Fruit fly (Drosophila melanogaster) whole organism, embryonic: Measurements from ENCODE around the gene CRAT.

Experiments used
- BEAF-32 ChIP-seq: fragments of 200-800 bp; sonication (Bioruptor generic); optimal IDR thresholded peaks from 3 replicates; lab custom pipeline; 2017; ENCODE audit warnings: missing biosample characterization, missing genetic modification characterization, mild to moderate bottlenecking, moderate library complexity, missing genetic modification reagents
- CG10654 ChIP-seq: fragments of 200-800 bp; sonication (Bioruptor generic); optimal IDR thresholded peaks from 2 replicates; lab custom pipeline; 2016; ENCODE audit warnings: missing biosample characterization, missing genetic modification characterization
- CG10959 ChIP-seq: fragments of 200-800 bp; sonication (Bioruptor generic); IDR thresholded peaks from 2 replicates; pipeline ENCODE4 v1.3.6; 2022; ENCODE audit warnings: missing biosample characterization, missing genetic modification characterization
- CG13123 ChIP-seq: fragments of 200-800 bp; sonication (Bioruptor generic); optimal IDR thresholded peaks from 2 replicates; lab custom pipeline; 2016; ENCODE audit warnings: missing biosample characterization, missing genetic modification characterization
- CG14014 ChIP-seq: fragments of 200-800 bp; sonication (Bioruptor generic); IDR thresholded peaks from 2 replicates; pipeline ENCODE4 v1.3.6; 2022; ENCODE audit warnings: missing biosample characterization, missing genetic modification characterization
- CG14667 ChIP-seq: fragments of 200-800 bp; sonication (Bioruptor generic); IDR thresholded peaks from 2 replicates; pipeline ENCODE4 v1.3.6; 2022; ENCODE audit warnings: missing biosample characterization, missing genetic modification characterization
- CG1602 ChIP-seq: fragments of 200-800 bp; sonication (Bioruptor generic); optimal IDR thresholded peaks from 3 replicates; lab custom pipeline; 2016; ENCODE audit warnings: missing biosample characterization, missing genetic modification characterization
- CG16779 ChIP-seq: fragments of 200-800 bp; sonication (Bioruptor generic); IDR thresholded peaks from 2 replicates; pipeline ENCODE4 v1.3.6; 2022; ENCODE audit warnings: missing biosample characterization, missing genetic modification characterization
- CG17385 ChIP-seq: fragments of 200-800 bp; sonication (Bioruptor generic); optimal IDR thresholded peaks from 3 replicates; lab custom pipeline; 2018; ENCODE audit warnings: missing biosample characterization, mild to moderate bottlenecking, missing genetic modification characterization
- CG18599 ChIP-seq: fragments of 200-800 bp; sonication (Bioruptor generic); optimal IDR thresholded peaks from 3 replicates; lab custom pipeline; 2017; ENCODE audit warnings: missing biosample characterization, missing genetic modification characterization, mild to moderate bottlenecking, moderate library complexity, missing genetic modification reagents
- CG18619 ChIP-seq: fragments of 200-800 bp; sonication (Bioruptor generic); optimal IDR thresholded peaks from 3 replicates; lab custom pipeline; 2017; ENCODE audit warnings: missing biosample characterization, mild to moderate bottlenecking, missing genetic modification characterization
- CG2116 ChIP-seq: fragments of 200-800 bp; sonication (Bioruptor generic); optimal IDR thresholded peaks from 3 replicates; lab custom pipeline; 2018; ENCODE audit warnings: missing biosample characterization, mild to moderate bottlenecking, missing genetic modification characterization
- CG2129 ChIP-seq: fragments of 200-800 bp; sonication (Bioruptor generic); IDR thresholded peaks from 2 replicates; pipeline ENCODE4 v1.3.6; 2022; ENCODE audit warnings: missing biosample characterization, missing genetic modification characterization; ENCODE audit not compliant: partially characterized antibody
- CG34224 ChIP-seq: fragments of 200-800 bp; sonication (Bioruptor generic); IDR thresholded peaks from 3 replicates; pipeline ENCODE4 v1.3.6; 2022; ENCODE audit warnings: missing biosample characterization, missing genetic modification characterization; ENCODE audit not compliant: partially characterized antibody
- CG4282 ChIP-seq: fragments of 200-800 bp; sonication (Bioruptor generic); optimal IDR thresholded peaks from 2 replicates; lab custom pipeline; 2016; ENCODE audit warnings: missing biosample characterization, missing genetic modification characterization
- CG4404 ChIP-seq: fragments of 200-800 bp; sonication (Bioruptor generic); IDR thresholded peaks from 2 replicates; pipeline ENCODE4 v1.3.6; 2022; ENCODE audit warnings: missing biosample characterization, missing genetic modification characterization
- CG6689 ChIP-seq: fragments of 200-800 bp; sonication (Bioruptor generic); IDR thresholded peaks from 2 replicates; pipeline ENCODE4 v1.3.6; 2022; ENCODE audit warnings: missing biosample characterization, missing genetic modification characterization
- CG7928 ChIP-seq: fragments of 200-800 bp; sonication (Bioruptor generic); optimal IDR thresholded peaks from 2 replicates; lab custom pipeline; 2017; ENCODE audit warnings: missing biosample characterization, mild to moderate bottlenecking, missing genetic modification characterization
- CG8924 ChIP-seq: fragments of 200-800 bp; optimal IDR thresholded peaks from 3 replicates; lab custom pipeline; 2019; ENCODE audit warnings: missing biosample characterization, mild to moderate bottlenecking, missing genetic modification characterization, moderate library complexity
- CG9797 ChIP-seq: fragments of 200-800 bp; sonication (Bioruptor generic); optimal IDR thresholded peaks from 3 replicates; lab custom pipeline; 2018; ENCODE audit warnings: missing biosample characterization, mild to moderate bottlenecking, missing genetic modification characterization
- CG9932 ChIP-seq: fragments of 200-800 bp; sonication (Bioruptor generic); IDR thresholded peaks from 2 replicates; pipeline ENCODE4 v1.3.6; 2022; ENCODE audit warnings: missing biosample characterization, missing genetic modification characterization
- Ets97D ChIP-seq: fragments of 200-800 bp; sonication (Bioruptor generic); optimal IDR thresholded peaks from 3 replicates; lab custom pipeline; 2016; ENCODE audit warnings: missing biosample characterization, missing genetic modification characterization
- Fer3 ChIP-seq: fragments of 200-800 bp; sonication (Bioruptor generic); optimal IDR thresholded peaks from 2 replicates; lab custom pipeline; 2018; ENCODE audit warnings: missing biosample characterization, mild to moderate bottlenecking, missing genetic modification characterization, moderate library complexity
- Hr39 ChIP-seq: fragments of >200 bp; optimal IDR thresholded peaks from 2 replicates; lab custom pipeline; 2017
- Hr51 ChIP-seq, 2 experiments: fragments of 200-800 bp; sonication (Bioruptor generic); optimal IDR thresholded peaks; 2 replicates in 1 of 2; 3 replicates in 1 of 2; lab custom pipeline; 2016 to 2018; ENCODE audit warnings: missing biosample characterization in 2 of 2, missing genetic modification characterization in 2 of 2, mild to moderate bottlenecking in 1 of 2, moderate library complexity in 1 of 2
- Kr ChIP-seq: fragments of 200-800 bp; sonication (Bioruptor generic); optimal IDR thresholded peaks from 2 replicates; lab custom pipeline; 2017; ENCODE audit warnings: missing biosample characterization, mild to moderate bottlenecking, missing genetic modification characterization
- Mes4 ChIP-seq: fragments of 200-800 bp; sonication (Bioruptor generic); optimal IDR thresholded peaks from 2 replicates; lab custom pipeline; 2016; ENCODE audit warnings: missing biosample characterization, missing genetic modification characterization
- Myb ChIP-seq: fragments of 200-800 bp; sonication (Bioruptor generic); optimal IDR thresholded peaks from 2 replicates; lab custom pipeline; 2016; ENCODE audit warnings: missing biosample characterization, missing genetic modification characterization
- Scr ChIP-seq: fragments of 200-800 bp; sonication (Bioruptor generic); IDR thresholded peaks from 2 replicates; pipeline ENCODE4 v1.3.6; 2022; ENCODE audit warnings: missing biosample characterization, missing genetic modification characterization; ENCODE audit not compliant: partially characterized antibody
- Xbp1 ChIP-seq: fragments of 200-800 bp; sonication (Bioruptor generic); optimal IDR thresholded peaks from 3 replicates; lab custom pipeline; 2016; ENCODE audit warnings: missing biosample characterization, mild to moderate bottlenecking, missing genetic modification characterization
- ap ChIP-seq: fragments of 200-800 bp; sonication (Bioruptor generic); IDR thresholded peaks from 2 replicates; pipeline ENCODE4 v1.3.6; 2022; ENCODE audit warnings: missing biosample characterization, missing genetic modification characterization
- ato ChIP-seq: fragments of 200-800 bp; sonication (Bioruptor generic); IDR thresholded peaks from 2 replicates; pipeline ENCODE4 v1.3.6; 2022; ENCODE audit warnings: missing biosample characterization, missing genetic modification characterization; ENCODE audit not compliant: partially characterized antibody
- caup ChIP-seq: fragments of 200-800 bp; sonication (Bioruptor generic); optimal IDR thresholded peaks from 3 replicates; lab custom pipeline; 2017; ENCODE audit warnings: missing biosample characterization, mild to moderate bottlenecking, missing genetic modification characterization, moderate library complexity; ENCODE audit not compliant: severe bottlenecking
- corto ChIP-seq: fragments of 200-800 bp; sonication (Bioruptor generic); optimal IDR thresholded peaks from 2 replicates; lab custom pipeline; 2016; ENCODE audit warnings: missing biosample characterization, mild to moderate bottlenecking, missing genetic modification characterization, moderate library complexity
- crp ChIP-seq, 2 experiments: fragments of 200-800 bp; sonication (Bioruptor generic); optimal IDR thresholded peaks; 2 replicates in 1 of 2; 3 replicates in 1 of 2; lab custom pipeline; 2017; ENCODE audit warnings: missing biosample characterization in 2 of 2, missing genetic modification characterization in 2 of 2, mild to moderate bottlenecking in 1 of 2, moderate library complexity in 1 of 2
- dmrt99B ChIP-seq: fragments of 200-800 bp; sonication (Bioruptor generic); optimal IDR thresholded peaks from 2 replicates; lab custom pipeline; 2018; ENCODE audit warnings: missing biosample characterization, mild to moderate bottlenecking, missing genetic modification characterization, moderate library complexity
- grn ChIP-seq: fragments of 200-800 bp; sonication (Bioruptor generic); optimal IDR thresholded peaks from 3 replicates; lab custom pipeline; 2017; ENCODE audit warnings: missing biosample characterization, missing genetic modification characterization
- hb ChIP-seq: fragments of 200-800 bp; sonication (Bioruptor generic); IDR thresholded peaks from 3 replicates; pipeline ENCODE4 v1.3.6; 2022; ENCODE audit warnings: missing biosample characterization, missing genetic modification characterization; ENCODE audit not compliant: partially characterized antibody
- jigr1 ChIP-seq: fragments of 200-800 bp; sonication (Bioruptor generic); IDR thresholded peaks from 3 replicates; pipeline ENCODE4 v1.3.6; 2022; ENCODE audit warnings: missing biosample characterization, missing genetic modification characterization
- mam ChIP-seq: fragments of 200-800 bp; sonication (Bioruptor generic); optimal IDR thresholded peaks from 3 replicates; lab custom pipeline; 2016; ENCODE audit warnings: missing biosample characterization, missing genetic modification characterization
- org-1 ChIP-seq: fragments of 200-800 bp; sonication (Bioruptor generic); optimal IDR thresholded peaks from 2 replicates; lab custom pipeline; 2017; ENCODE audit warnings: missing biosample characterization, missing genetic modification characterization
- p53 ChIP-seq: fragments of 200-800 bp; sonication (Bioruptor generic); optimal IDR thresholded peaks from 2 replicates; lab custom pipeline; 2016; ENCODE audit warnings: missing biosample characterization, missing genetic modification characterization
- pros ChIP-seq: fragments of 200-800 bp; sonication (Bioruptor generic); optimal IDR thresholded peaks from 3 replicates; lab custom pipeline; 2019; ENCODE audit warnings: missing biosample characterization, mild to moderate bottlenecking, missing genetic modification characterization, moderate library complexity
- row ChIP-seq: fragments of 200-800 bp; sonication (Bioruptor generic); IDR thresholded peaks from 3 replicates; pipeline ENCODE4 v1.3.6; 2022; ENCODE audit warnings: missing biosample characterization, missing genetic modification characterization
- sens-2 ChIP-seq: fragments of 200-800 bp; sonication (Bioruptor generic); IDR thresholded peaks from 2 replicates; pipeline ENCODE4 v1.3.6; 2022; ENCODE audit warnings: missing biosample characterization, missing genetic modification characterization
- sim ChIP-seq: fragments of 200-800 bp; sonication (Bioruptor generic); IDR thresholded peaks from 2 replicates; pipeline ENCODE4 v1.3.6; 2022; ENCODE audit warnings: missing biosample characterization, missing genetic modification characterization
- tgo ChIP-seq: fragments of 200-800 bp; sonication (Bioruptor generic); IDR thresholded peaks from 3 replicates; pipeline ENCODE4 v1.3.6; 2022; ENCODE audit warnings: missing biosample characterization, missing genetic modification characterization
- unc-4 ChIP-seq: fragments of 200-800 bp; sonication (Bioruptor generic); IDR thresholded peaks from 2 replicates; pipeline ENCODE4 v1.3.6; 2022; ENCODE audit warnings: missing biosample characterization, missing genetic modification characterization; ENCODE audit not compliant: partially characterized antibody

Gene CRAT

dm6 chr3R:6373512-6374306 lies 2.1 kb downstream of the CRAT start (continued):
- TF ChIP-seq Ets97D (GFP tag; lab: Kevin White, UChicago) (no peak), CG2116 (GFP tag; lab: Kevin White, UChicago) (peak; percentile 63), Hr39 (lab: Kevin White, UChicago) (no peak), Scr (GFP tag; lab: Robert Waterston, UW) (peak; percentile 45), crp (GFP tag; optimal IDR thresholded peaks at IDR 0.05; lab: Kevin White, UChicago) (peak in 1 of 2 experiments; percentile 77), CG14014 (GFP tag; lab: Robert Waterston, UW) (peak; percentile 65; the same call in 1 of the 2 replicates), CG1602 (GFP tag; lab: Kevin White, UChicago) (peak; percentile 37), ato (GFP tag; lab: Robert Waterston, UW) (no peak), tgo (GFP tag; lab: Robert Waterston, UW) (peak; percentile 34; the same call in 1 of the 3 replicates), CG9932 (GFP tag; lab: Robert Waterston, UW) (peak; percentile 66), Myb (peak; percentile 10), Fer3 (tag; lab: Kevin White, UChicago) (peak; percentile 65), CG4282 (no peak), Hr51 (GFP tag; optimal IDR thresholded peaks at IDR 0.05; lab: Kevin White, UChicago) (peak in 1 of 2 experiments; percentile 25), unc-4 (GFP tag; lab: Robert Waterston, UW) (peak; percentile 56), CG4404 (GFP tag; lab: Robert Waterston, UW) (no peak), CG17385 (GFP tag; lab: Kevin White, UChicago) (peak; percentile 44), CG7928 (GFP tag; lab: Kevin White, UChicago) (peak; percentile 32), org-1 (GFP tag; lab: Kevin White, UChicago) (no peak), CG6689 (GFP tag; lab: Robert Waterston, UW) (0 out of 2 replicates have a peak, but pooled peaks have one; percentile 22), jigr1 (GFP tag; lab: Robert Waterston, UW) (no peak), sens-2 (GFP tag; lab: Robert Waterston, UW) (no peak), caup (peak; percentile 86), CG18619 (no peak), CG34224 (GFP tag; lab: Robert Waterston, UW) (peak; percentile 49; the same call in 1 of the 3 replicates), CG14667 (GFP tag; lab: Robert Waterston, UW) (no peak), Xbp1 (peak; percentile 30), sim (GFP tag; lab: Robert Waterston, UW) (0 out of 2 replicates have a peak, but pooled peaks have one; percentile 7), CG18599 (GFP tag; lab: Kevin White, UChicago) (peak; percentile 67), grn (GFP tag; lab: Kevin White, UChicago) (peak; percentile 68), hb (GFP tag; lab: Robert Waterston, UW) (no peak), CG16779 (GFP tag; lab: Robert Waterston, UW) (no peak), BEAF-32 (peak; percentile 46), p53 (GFP tag; lab: Kevin White, UChicago) (no peak), dmrt99B (tag; lab: Kevin White, UChicago) (no peak), CG10959 (GFP tag; lab: Robert Waterston, UW) (no peak), CG13123 (GFP tag; lab: Kevin White, UChicago) (peak; percentile 42), CG2129 (GFP tag; lab: Robert Waterston, UW) (no peak), row (peak; percentile 77), CG9797 (no peak), corto (GFP tag; lab: Kevin White, UChicago) (no peak), CG8924 (peak; percentile 65), Mes4 (peak; percentile 27), pros (GFP tag; lab: Kevin White, UChicago) (no peak), CG10654 (peak; percentile 9), ap (GFP tag; lab: Robert Waterston, UW) (no peak), mam (GFP tag; lab: Kevin White, UChicago) (peak; percentile 41), Kr (GFP tag; lab: Kevin White, UChicago) (no peak)
